Worm (Caenorhabditis elegans): Measurements from ENCODE around the gene cox-17.

Gene cox-17

ce11 chrIII:230129-230528, 39.3 kb downstream of the cox-17 start, which contains the start of gene hpo-38:
TSS of gene hpo-38 (plus strand) at chrIII:230429.
- TF ChIP-seq nhr-237 (tag; optimal IDR thresholded peaks at IDR 0.05) (no peak), ceh-28 (tag; optimal IDR thresholded peaks at IDR 0.05) (no peak), zag-1 (tag; optimal IDR thresholded peaks at IDR 0.05) (no peak), fkh-10 (GFP tag; optimal IDR thresholded peaks at IDR 0.05) (no peak), ceh-16 (tag; optimal IDR thresholded peaks at IDR 0.05) (no peak), lsy-12 (tag; optimal IDR thresholded peaks at IDR 0.05) (no peak), ceh-9 (tag; optimal IDR thresholded peaks at IDR 0.05) (no peak), nhr-43 (tag; optimal IDR thresholded peaks at IDR 0.05; ENCODE audit: poor library complexity, severe bottlenecking) (no peak), jun-1 (tag; optimal IDR thresholded peaks at IDR 0.05) (no peak), nhr-12 (tag; optimal IDR thresholded peaks at IDR 0.05) (no peak)

- no peak for TF ChIP-seq nhr-12 (tag; optimal IDR thresholded peaks at IDR 0.05)
- TF ChIP-seq R02D3.7 (tag; optimal IDR thresholded peaks at IDR 0.05), result peak; percentile 38
- TF ChIP-seq lsy-12 (tag; optimal IDR thresholded peaks at IDR 0.05), result peak; percentile 55
- no peak for TF ChIP-seq skn-1 (tag; optimal IDR thresholded peaks at IDR 0.05)
- no peak for TF ChIP-seq daf-12 (tag; optimal IDR thresholded peaks at IDR 0.05)
- peak; percentile 60 for TF ChIP-seq hmg-11 (tag; optimal IDR thresholded peaks at IDR 0.05)
- no peak for TF ChIP-seq zag-1 (tag; optimal IDR thresholded peaks at IDR 0.05)
- no peak for TF ChIP-seq nhr-77 (tag; optimal IDR thresholded peaks at IDR 0.05)
- TF ChIP-seq nhr-76 (tag; optimal IDR thresholded peaks at IDR 0.05), result no peak
- no peak for TF ChIP-seq mml-1 (tag; optimal IDR thresholded peaks at IDR 0.05)
- no peak for TF ChIP-seq eor-1 (tag; optimal IDR thresholded peaks at IDR 0.05)
- TF ChIP-seq fos-1 (tag; optimal IDR thresholded peaks at IDR 0.05), result no peak
- TF ChIP-seq ceh-28 (tag; optimal IDR thresholded peaks at IDR 0.05), result peak; percentile 34
- TF ChIP-seq nfya-1 (tag; optimal IDR thresholded peaks at IDR 0.05; ENCODE audit: insufficient read depth), result peak; percentile 60
- TF ChIP-seq snpc-4 (tag; optimal IDR thresholded peaks at IDR 0.05), result no peak
- no peak for TF ChIP-seq pqm-1 (tag; optimal IDR thresholded peaks at IDR 0.05)
- TF ChIP-seq nhr-237 (tag; optimal IDR thresholded peaks at IDR 0.05), result no peak
- TF ChIP-seq egl-5 (tag; optimal IDR thresholded peaks at IDR 0.05), result no peak
- no peak for TF ChIP-seq elt-3 (tag; optimal IDR thresholded peaks at IDR 0.05)
- TF ChIP-seq elt-1 (tag; optimal IDR thresholded peaks at IDR 0.05), result no peak
- TF ChIP-seq nhr-25 (tag; optimal IDR thresholded peaks at IDR 0.05), result no peak
- TF ChIP-seq tbx-2 (tag; optimal IDR thresholded peaks at IDR 0.05), result peak; percentile 43
- TF ChIP-seq ztf-4 (tag; optimal IDR thresholded peaks at IDR 0.05), result no peak
- peak; percentile 38 for TF ChIP-seq ceh-82 (tag; optimal IDR thresholded peaks at IDR 0.05)
- no peak for TF ChIP-seq ztf-11 (tag; optimal IDR thresholded peaks at IDR 0.05)
- TF ChIP-seq mdl-1 (tag; optimal IDR thresholded peaks at IDR 0.05), result no peak
- TF ChIP-seq pha-4 (tag; optimal IDR thresholded peaks at IDR 0.05), result peak; percentile 17
- TF ChIP-seq unc-62 (GFP tag; optimal IDR thresholded peaks at IDR 0.05), result no peak
- TF ChIP-seq ceh-16 (tag; optimal IDR thresholded peaks at IDR 0.05), result no peak
- no peak for TF ChIP-seq aly-2 (tag; optimal IDR thresholded peaks at IDR 0.05)
- no peak for TF ChIP-seq fkh-10 (GFP tag; optimal IDR thresholded peaks at IDR 0.05)
- no peak for TF ChIP-seq egl-27 (tag; optimal IDR thresholded peaks at IDR 0.05)
- no peak for TF ChIP-seq fkh-2 (tag; optimal IDR thresholded peaks at IDR 0.05)
- TF ChIP-seq ZK546.5 (tag; optimal IDR thresholded peaks at IDR 0.05), result no peak
- TF ChIP-seq nhr-28 (tag; optimal IDR thresholded peaks at IDR 0.05), result no peak
- TF ChIP-seq lin-15B (tag; optimal IDR thresholded peaks at IDR 0.05), result peak; percentile 32
- TF ChIP-seq elt-2 (tag; optimal IDR thresholded peaks at IDR 0.05), result peak; percentile 32
- no peak for TF ChIP-seq sea-2 (GFP tag; optimal IDR thresholded peaks at IDR 0.05)
- no peak for TF ChIP-seq unc-39 (tag; optimal IDR thresholded peaks at IDR 0.05)
- no peak for TF ChIP-seq ceh-9 (tag; optimal IDR thresholded peaks at IDR 0.05)
- no peak for TF ChIP-seq lin-39 (tag; optimal IDR thresholded peaks at IDR 0.05)
- TF ChIP-seq ama-1 (optimal IDR thresholded peaks at IDR 0.05), result no peak
- no peak for TF ChIP-seq jun-1 (tag; optimal IDR thresholded peaks at IDR 0.05)
- no peak for TF ChIP-seq nhr-11 (tag; optimal IDR thresholded peaks at IDR 0.05)
- TF ChIP-seq nhr-67 (tag; optimal IDR thresholded peaks at IDR 0.05), result no peak
- no peak for TF ChIP-seq nhr-23 (tag; optimal IDR thresholded peaks at IDR 0.05)
- no peak for TF ChIP-seq nhr-43 (tag; optimal IDR thresholded peaks at IDR 0.05; ENCODE audit: poor library complexity, severe bottlenecking)
Measured at ce11 chrIII:235115-235514, 44.3 kb downstream of the cox-17 start.
